Worm (Caenorhabditis elegans) whole organism, L2 larva: ENCODE measurements around the gene C28C12.12.

Experiments used
- egl-27 ChIP-seq: sonication (generic microtip); optimal IDR thresholded peaks from 3 replicates; lab custom pipeline; 2017; ENCODE audit warnings: missing biosample characterization, missing genetic modification reagents, missing genetic modification characterization
- fos-1 ChIP-seq: fragments of 150-350 bp; optimal IDR thresholded peaks from 2 replicates; lab custom pipeline; 2014; ENCODE audit warnings: missing biosample characterization, missing genetic modification characterization
- nhr-77 ChIP-seq: fragments of 150-350 bp; optimal IDR thresholded peaks from 2 replicates; lab custom pipeline; 2014; ENCODE audit warnings: missing biosample characterization, missing genetic modification characterization
- zag-1 ChIP-seq: fragments of 150-350 bp; optimal IDR thresholded peaks from 2 replicates; lab custom pipeline; 2014; ENCODE audit warnings: missing biosample characterization, missing genetic modification characterization

DNA sequence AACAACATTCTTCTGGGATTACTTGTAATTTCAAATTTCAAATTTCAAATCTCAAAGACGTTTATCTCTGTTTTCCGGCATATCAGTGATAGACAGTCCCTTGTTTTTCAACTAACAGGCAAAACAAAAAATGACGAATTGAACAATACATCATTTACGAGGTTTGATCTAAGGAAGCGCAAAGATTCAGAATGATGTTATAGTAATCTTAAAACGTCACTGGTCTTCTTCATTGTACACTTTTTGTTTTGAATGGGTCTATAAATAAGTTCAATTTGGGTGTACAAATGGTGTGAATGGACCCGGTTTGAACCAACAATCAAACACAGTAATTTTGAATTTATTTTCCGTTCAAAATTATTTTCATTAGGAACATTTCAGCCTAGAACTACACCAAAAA is 27.8 kb upstream of the C28C12.12 start:
- TF ChIP-seq zag-1 (tag; lab: Kevin White, UChicago) (no peak), fos-1 (no peak), nhr-77 (no peak), egl-27 (no peak)
